Worm (Caenorhabditis elegans): ENCODE measurements around the gene C52A10.3.

The C52A10.3 gene

ce11 chrV:5265581-5265980 is 26.3 kb upstream of the C52A10.3 start, which contains the start of the genes srt-69 and B0238.12:
Gene srt-69 (minus strand): TSS chrV:5265681.
Gene B0238.12 (plus strand): TSS chrV:5265844.
- TF ChIP-seq blmp-1 (tag; optimal IDR thresholded peaks at IDR 0.05) (no peak), bed-3 (GFP tag; optimal IDR thresholded peaks at IDR 0.05) (no peak), elt-1 (tag; optimal IDR thresholded peaks at IDR 0.05; ENCODE audit: borderline replicate concordance, insufficient read depth) (no peak), drap-1 (GFP tag; optimal IDR thresholded peaks at IDR 0.05) (no peak), cnd-1 (tag; optimal IDR thresholded peaks at IDR 0.05) (no peak)

ce11 chrV:5262999-5263398 is 23.7 kb upstream of the C52A10.3 start, which contains the start of gene cest-30:
Gene cest-30 (minus strand): TSS chrV:5263099.
- TF ChIP-seq unc-120 (tag; optimal IDR thresholded peaks at IDR 0.05; ENCODE audit: poor library complexity, severe bottlenecking) (no peak), bed-3 (GFP tag; optimal IDR thresholded peaks at IDR 0.05) (no peak), mab-5 (tag; optimal IDR thresholded peaks at IDR 0.05) (no peak), elt-1 (tag; optimal IDR thresholded peaks at IDR 0.05; ENCODE audit: borderline replicate concordance, insufficient read depth) (no peak), sptf-1 (tag; optimal IDR thresholded peaks at IDR 0.05) (no peak), sem-2 (GFP tag; optimal IDR thresholded peaks at IDR 0.05) (no peak), zip-8 (tag; optimal IDR thresholded peaks at IDR 0.05) (no peak), lin-32 (GFP tag; optimal IDR thresholded peaks at IDR 0.05) (no peak), hlh-1 (tag; optimal IDR thresholded peaks at IDR 0.05) (no peak), unc-62 (GFP tag; optimal IDR thresholded peaks at IDR 0.05) (no peak), lin-13 (tag; optimal IDR thresholded peaks at IDR 0.05) (no peak), mep-1 (tag; optimal IDR thresholded peaks at IDR 0.05) (no peak), blmp-1 (tag; optimal IDR thresholded peaks at IDR 0.05) (no peak), ham-2 (GFP tag; optimal IDR thresholded peaks at IDR 0.05) (no peak), M03D4.4 (tag; optimal IDR thresholded peaks at IDR 0.05) (no peak), drap-1 (GFP tag; optimal IDR thresholded peaks at IDR 0.05) (no peak)

- no peak for TF ChIP-seq nhr-237 (tag; optimal IDR thresholded peaks at IDR 0.05)
- TF ChIP-seq mab-5 (tag; optimal IDR thresholded peaks at IDR 0.05), result no peak
- no peak for TF ChIP-seq ces-1 (GFP tag; optimal IDR thresholded peaks at IDR 0.05)
- no peak for TF ChIP-seq unc-39 (tag; optimal IDR thresholded peaks at IDR 0.05)
- no peak for TF ChIP-seq nhr-76 (tag; optimal IDR thresholded peaks at IDR 0.05)
- TF ChIP-seq mep-1 (tag; optimal IDR thresholded peaks at IDR 0.05), result no peak
- no peak for TF ChIP-seq lsy-2 (tag; optimal IDR thresholded peaks at IDR 0.05)
Observed at ce11 chrV:5259448-5259847, 20.1 kb upstream of the C52A10.3 start, which contains the start of gene srt-70. Gene srt-70 (minus strand): TSS chrV:5259548.

- no peak for TF ChIP-seq ceh-39 (tag; optimal IDR thresholded peaks at IDR 0.05)
- no peak for TF ChIP-seq nhr-12 (tag; optimal IDR thresholded peaks at IDR 0.05)
- no peak for TF ChIP-seq ztf-11 (tag; optimal IDR thresholded peaks at IDR 0.05)
- no peak for TF ChIP-seq unc-62 (GFP tag; optimal IDR thresholded peaks at IDR 0.05)
- no peak for TF ChIP-seq mep-1 (tag; optimal IDR thresholded peaks at IDR 0.05)
- TF ChIP-seq snpc-4 (tag; optimal IDR thresholded peaks at IDR 0.05), result no peak
- TF ChIP-seq bed-3 (GFP tag; optimal IDR thresholded peaks at IDR 0.05), result no peak
- no peak for TF ChIP-seq unc-120 (tag; optimal IDR thresholded peaks at IDR 0.05; ENCODE audit: poor library complexity, severe bottlenecking)
- no peak for TF ChIP-seq ces-1 (GFP tag; optimal IDR thresholded peaks at IDR 0.05)
Observed at ce11 chrV:5257358-5257757, 18.1 kb upstream of the C52A10.3 start, which contains the start of gene srt-67. Gene srt-67 (minus strand): TSS chrV:5257458.

ce11 chrV:5252016-5252415 is 12.7 kb upstream of the C52A10.3 start, which contains the start of gene srt-68:
Gene srt-68 (minus strand): TSS chrV:5252116.
- no peak for TF ChIP-seq zip-8 (tag; optimal IDR thresholded peaks at IDR 0.05)
- no peak for TF ChIP-seq nhr-28 (tag; optimal IDR thresholded peaks at IDR 0.05)
- no peak for TF ChIP-seq snpc-4 (tag; optimal IDR thresholded peaks at IDR 0.05)
- TF ChIP-seq ceh-43 (GFP tag; optimal IDR thresholded peaks at IDR 0.05), result no peak
- TF ChIP-seq M03D4.4 (tag; optimal IDR thresholded peaks at IDR 0.05), result no peak
- no peak for TF ChIP-seq elt-1 (tag; optimal IDR thresholded peaks at IDR 0.05; ENCODE audit: borderline replicate concordance, insufficient read depth)
- no peak for TF ChIP-seq elt-3 (tag; optimal IDR thresholded peaks at IDR 0.05)
- no peak for TF ChIP-seq mep-1 (tag; optimal IDR thresholded peaks at IDR 0.05)
- no peak for TF ChIP-seq sptf-1 (tag; optimal IDR thresholded peaks at IDR 0.05)
- no peak for TF ChIP-seq lsy-2 (tag; optimal IDR thresholded peaks at IDR 0.05)

ce11 chrV:5243036-5243435 is 3.7 kb upstream of the C52A10.3 start, which contains the start of gene cest-35.1:
Gene cest-35.1 (minus strand): TSS chrV:5243136.
- no peak for TF ChIP-seq nhr-28 (tag; optimal IDR thresholded peaks at IDR 0.05)
- no peak for TF ChIP-seq snpc-4 (tag; optimal IDR thresholded peaks at IDR 0.05)
- no peak for TF ChIP-seq ham-2 (GFP tag; optimal IDR thresholded peaks at IDR 0.05)
- TF ChIP-seq nhr-2 (tag; optimal IDR thresholded peaks at IDR 0.05), result no peak
- TF ChIP-seq hlh-1 (tag; optimal IDR thresholded peaks at IDR 0.05), result no peak
- TF ChIP-seq pha-4 (tag; optimal IDR thresholded peaks at IDR 0.05), result no peak
- no peak for TF ChIP-seq ceh-39 (tag; optimal IDR thresholded peaks at IDR 0.05)
- TF ChIP-seq mep-1 (tag; optimal IDR thresholded peaks at IDR 0.05), result no peak
- TF ChIP-seq ces-1 (GFP tag; optimal IDR thresholded peaks at IDR 0.05), result no peak
- no peak for TF ChIP-seq tbx-8 (GFP tag; optimal IDR thresholded peaks at IDR 0.05)
- no peak for TF ChIP-seq elt-1 (tag; optimal IDR thresholded peaks at IDR 0.05; ENCODE audit: borderline replicate concordance, insufficient read depth)
- TF ChIP-seq sem-2 (GFP tag; optimal IDR thresholded peaks at IDR 0.05), result no peak
- no peak for TF ChIP-seq drap-1 (GFP tag; optimal IDR thresholded peaks at IDR 0.05)
- TF ChIP-seq mls-2 (tag; optimal IDR thresholded peaks at IDR 0.05), result no peak
- no peak for TF ChIP-seq elt-3 (tag; optimal IDR thresholded peaks at IDR 0.05)
- no peak for TF ChIP-seq ceh-43 (GFP tag; optimal IDR thresholded peaks at IDR 0.05)
- no peak for TF ChIP-seq nhr-237 (tag; optimal IDR thresholded peaks at IDR 0.05)
- TF ChIP-seq ceh-83 (GFP tag; optimal IDR thresholded peaks at IDR 0.05), result no peak
- no peak for TF ChIP-seq bed-3 (GFP tag; optimal IDR thresholded peaks at IDR 0.05)
- no peak for TF ChIP-seq cnd-1 (tag; optimal IDR thresholded peaks at IDR 0.05)

Measured in whole organism, mixed stage, embryonic.